Worm (Caenorhabditis elegans) whole organism, L4 larva: ENCODE results near the gene F44E5.15.
A peak's percentile ranks its signal among the peaks of the same experiment; 100 is the strongest.

Experiments used
- D1046.2 ChIP-seq: fragments of 200-800 bp; sonication (Bioruptor generic); IDR thresholded peaks from 2 replicates; pipeline ENCODE4 v1.3.6; 2022; ENCODE audit warnings: missing genetic modification characterization, missing compliant biosample characterization
- F37D6.2 ChIP-seq: sonication (generic microtip); optimal IDR thresholded peaks from 2 replicates; lab custom pipeline; 2016; ENCODE audit warnings: mild to moderate bottlenecking, missing genetic modification characterization, missing compliant biosample characterization
- T20F7.1 ChIP-seq: fragments of 200-800 bp; sonication (Bioruptor generic); optimal IDR thresholded peaks from 2 replicates; lab custom pipeline; 2018; ENCODE audit warnings: mild to moderate bottlenecking, missing genetic modification characterization, missing compliant biosample characterization
- Y105C5A.15 ChIP-seq: fragments of 200-800 bp; sonication (Bioruptor generic); IDR thresholded peaks from 2 replicates; pipeline ENCODE4 v1.3.6; 2022; ENCODE audit warnings: missing genetic modification characterization, missing compliant biosample characterization
- Y5F2A.4 ChIP-seq: fragments of 200-800 bp; sonication (Bioruptor generic); optimal IDR thresholded peaks from 2 replicates; lab custom pipeline; 2018; ENCODE audit warnings: mild to moderate bottlenecking, missing genetic modification characterization, missing compliant biosample characterization
- Y75B8A.6 ChIP-seq: fragments of 200-800 bp; sonication (Bioruptor generic); IDR thresholded peaks from 2 replicates; pipeline ENCODE4 v1.3.6; 2022; ENCODE audit warnings: missing genetic modification reagents, missing genetic modification characterization, missing compliant biosample characterization
- aha-1 ChIP-seq: fragments of 150-350 bp; peaks from one replicate; lab custom pipeline; 2014; ENCODE audit warnings: missing biosample characterization, missing genetic modification characterization
- ama-1 ChIP-seq: fragments of 150-350 bp; optimal IDR thresholded peaks from 2 replicates; lab custom pipeline; 2014; ENCODE audit warnings: inconsistent platforms, mixed read lengths
- arid-1 ChIP-seq: fragments of 200-800 bp; sonication (Bioruptor generic); conservative IDR thresholded peaks from 2 replicates; pipeline ENCODE4 v1.3.6; 2022; ENCODE audit warnings: missing genetic modification reagents, missing genetic modification characterization, missing compliant biosample characterization
- attf-4 ChIP-seq: sonication (generic microtip); optimal IDR thresholded peaks from 3 replicates; lab custom pipeline; 2017; ENCODE audit warnings: missing biosample characterization, missing genetic modification characterization
- ceh-28 ChIP-seq: fragments of 150-350 bp; optimal IDR thresholded peaks from 2 replicates; lab custom pipeline; 2014; ENCODE audit warnings: missing biosample characterization, missing genetic modification reagents, missing genetic modification characterization
- ceh-44 ChIP-seq: fragments of 200-800 bp; sonication (Bioruptor generic); IDR thresholded peaks from 2 replicates; pipeline ENCODE4 v1.3.6; 2022; ENCODE audit warnings: missing genetic modification reagents, missing genetic modification characterization, missing compliant biosample characterization
- ceh-82 ChIP-seq: sonication (generic microtip); optimal IDR thresholded peaks from 2 replicates; lab custom pipeline; 2017; ENCODE audit warnings: missing biosample characterization, missing genetic modification characterization
- ctbp-1 ChIP-seq: fragments of 200-800 bp; sonication (Bioruptor generic); IDR thresholded peaks from 2 replicates; pipeline ENCODE4 v1.3.6; 2022; ENCODE audit warnings: missing genetic modification reagents, missing genetic modification characterization, missing compliant biosample characterization
- daf-8 ChIP-seq: fragments of 200-800 bp; sonication (Bioruptor generic); IDR thresholded peaks from 2 replicates; pipeline ENCODE4 v1.3.6; 2022; ENCODE audit warnings: missing genetic modification characterization, missing compliant biosample characterization
- dmd-6 ChIP-seq: fragments of 200-800 bp; sonication (Bioruptor generic); IDR thresholded peaks from 2 replicates; pipeline ENCODE4 v1.3.6; 2022; ENCODE audit warnings: missing genetic modification reagents, missing genetic modification characterization, missing compliant biosample characterization
- duxl-1 ChIP-seq: sonication (generic microtip); optimal IDR thresholded peaks from 2 replicates; lab custom pipeline; 2016; ENCODE audit warnings: mild to moderate bottlenecking, missing genetic modification characterization, moderate library complexity, missing compliant biosample characterization; ENCODE audit not compliant: poor library complexity
- egl-43 ChIP-seq: fragments of 200-800 bp; sonication (Bioruptor generic); IDR thresholded peaks from 2 replicates; pipeline ENCODE4 v1.3.6; 2022; ENCODE audit warnings: missing genetic modification reagents, missing genetic modification characterization, missing compliant biosample characterization
- fkh-10 ChIP-seq: fragments of 150-350 bp; optimal IDR thresholded peaks from 2 replicates; lab custom pipeline; 2014; ENCODE audit warnings: missing biosample characterization, missing genetic modification reagents, missing genetic modification characterization
- gei-8 ChIP-seq: fragments of 200-800 bp; sonication (Bioruptor generic); optimal IDR thresholded peaks from 2 replicates; lab custom pipeline; 2018; ENCODE audit warnings: mild to moderate bottlenecking, missing genetic modification characterization, missing compliant biosample characterization
- hif-1 ChIP-seq, 2 experiments: sonication (generic microtip); optimal IDR thresholded peaks; 2 replicates each; lab custom pipeline; 2016 to 2017; ENCODE audit warnings: missing compliant biosample characterization in 2 of 2, missing genetic modification characterization in 2 of 2, missing genetic modification reagents in 2 of 2, missing genotype in 2 of 2, mild to moderate bottlenecking in 1 of 2
- hlh-11 ChIP-seq: fragments of 200-800 bp; sonication (Bioruptor generic); optimal IDR thresholded peaks from 2 replicates; lab custom pipeline; 2018; ENCODE audit warnings: mild to moderate bottlenecking, missing genetic modification characterization, missing compliant biosample characterization
- hlh-30 ChIP-seq: sonication (generic microtip); optimal IDR thresholded peaks from 2 replicates; lab custom pipeline; 2017; ENCODE audit warnings: antibody characterized with exemption, mild to moderate bottlenecking, missing genetic modification characterization, missing compliant biosample characterization; ENCODE audit not compliant: insufficient read depth
- hmg-1.1 ChIP-seq: fragments of 200-800 bp; sonication (Bioruptor generic); IDR thresholded peaks from 2 replicates; pipeline ENCODE4 v1.3.6; 2022; ENCODE audit warnings: missing genetic modification reagents, missing genetic modification characterization, missing compliant biosample characterization
- lin-13 ChIP-seq: fragments of 150-350 bp; optimal IDR thresholded peaks from 2 replicates; lab custom pipeline; 2014; ENCODE audit warnings: missing biosample characterization, missing genetic modification reagents, missing genetic modification characterization
- lin-38 ChIP-seq: fragments of 200-800 bp; sonication (Bioruptor generic); IDR thresholded peaks from 2 replicates; pipeline ENCODE4 v1.3.6; 2022; ENCODE audit warnings: missing genetic modification reagents, missing genetic modification characterization, missing compliant biosample characterization
- lsy-2 ChIP-seq, 2 experiments: fragments of 150-350 bp in 1 of 2; sonication (generic microtip) in 1 of 2; optimal IDR thresholded peaks; 2 replicates each; lab custom pipeline; 2014 to 2017; ENCODE audit warnings: missing biosample characterization in 2 of 2, missing genetic modification characterization in 2 of 2
- madf-5 ChIP-seq, 2 experiments: fragments of 200-800 bp; sonication (Bioruptor generic); IDR thresholded peaks; 2 replicates each; pipeline ENCODE4 v1.3.6; 2022; ENCODE audit warnings: missing compliant biosample characterization in 2 of 2, missing genetic modification characterization in 2 of 2
- mdl-1 ChIP-seq, 2 experiments: fragments of 150-350 bp in 1 of 2; sonication (generic microtip) in 1 of 2; optimal IDR thresholded peaks; 2 replicates each; lab custom pipeline; 2014 to 2017; ENCODE audit warnings: missing biosample characterization in 2 of 2, missing genetic modification characterization in 2 of 2
- mdt-29 ChIP-seq: fragments of 200-800 bp; sonication (Bioruptor generic); IDR thresholded peaks from 2 replicates; pipeline ENCODE4 v1.3.6; 2022; ENCODE audit warnings: missing genetic modification reagents, missing genetic modification characterization, missing compliant biosample characterization
- mes-2 ChIP-seq: sonication (generic microtip); optimal IDR thresholded peaks from 2 replicates; lab custom pipeline; 2016; ENCODE audit warnings: missing genotype, mild to moderate bottlenecking, missing genetic modification characterization, missing compliant biosample characterization; ENCODE audit not compliant: poor library complexity, severe bottlenecking
- mxl-3 ChIP-seq: fragments of 200-800 bp; sonication (Bioruptor generic); optimal IDR thresholded peaks from 2 replicates; lab custom pipeline; 2018; ENCODE audit warnings: mild to moderate bottlenecking, missing genetic modification characterization, missing compliant biosample characterization
- nhr-102 ChIP-seq: sonication (generic microtip); optimal IDR thresholded peaks from 2 replicates; lab custom pipeline; 2016; ENCODE audit warnings: mild to moderate bottlenecking, missing genetic modification characterization, moderate library complexity, missing compliant biosample characterization
- nhr-11 ChIP-seq: fragments of 150-350 bp; optimal IDR thresholded peaks from 2 replicates; lab custom pipeline; 2014; ENCODE audit warnings: missing biosample characterization, missing genetic modification characterization
- nhr-28 ChIP-seq: fragments of 150-350 bp; optimal IDR thresholded peaks from 2 replicates; lab custom pipeline; 2014; ENCODE audit warnings: missing biosample characterization, missing genetic modification characterization
- nhr-41 ChIP-seq: fragments of 200-800 bp; sonication (Bioruptor generic); IDR thresholded peaks from 2 replicates; pipeline ENCODE4 v1.3.6; 2022; ENCODE audit warnings: missing genetic modification reagents, missing genetic modification characterization, missing compliant biosample characterization
- nhr-6 ChIP-seq: fragments of 150-350 bp; optimal IDR thresholded peaks from 2 replicates; lab custom pipeline; 2014; ENCODE audit warnings: missing biosample characterization, missing genetic modification characterization
- pha-4 ChIP-seq, 2 experiments: fragments of 150-350 bp in 1 of 2; fragments of 200-800 bp in 1 of 2; sonication (Bioruptor generic) in 1 of 2; IDR thresholded peaks in 1 of 2; optimal IDR thresholded peaks in 1 of 2; 2 replicates each; pipeline versions ENCODE4 v1.3.6 to Lab custom; 2014 to 2022; ENCODE audit warnings: missing genetic modification characterization in 2 of 2, missing genetic modification reagents in 2 of 2, missing biosample characterization in 1 of 2, missing compliant biosample characterization in 1 of 2
- pqm-1 ChIP-seq: sonication (generic microtip); optimal IDR thresholded peaks from 2 replicates; lab custom pipeline; 2017; ENCODE audit warnings: missing biosample characterization, missing genetic modification characterization
- rbr-2 ChIP-seq: sonication (generic microtip); optimal IDR thresholded peaks from 2 replicates; lab custom pipeline; 2016; ENCODE audit warnings: missing genotype, missing genetic modification characterization, missing compliant biosample characterization
- set-16 ChIP-seq: fragments of 200-800 bp; sonication (Bioruptor generic); IDR thresholded peaks from 2 replicates; pipeline ENCODE4 v1.3.6; 2022; ENCODE audit warnings: missing genetic modification reagents, missing genetic modification characterization, missing compliant biosample characterization
- snpc-4 ChIP-seq: fragments of 150-350 bp; optimal IDR thresholded peaks from 2 replicates; lab custom pipeline; 2014; ENCODE audit warnings: missing biosample characterization, missing genetic modification characterization
- spr-1 ChIP-seq: sonication (generic microtip); optimal IDR thresholded peaks from 2 replicates; lab custom pipeline; 2016; ENCODE audit warnings: mild to moderate bottlenecking, missing genetic modification characterization, missing compliant biosample characterization
- spr-3 ChIP-seq: fragments of 200-800 bp; sonication (Bioruptor generic); optimal IDR thresholded peaks from 2 replicates; lab custom pipeline; 2018; ENCODE audit warnings: mild to moderate bottlenecking, missing genetic modification characterization, missing compliant biosample characterization
- tra-1 ChIP-seq: fragments of 200-800 bp; sonication (Bioruptor generic); IDR thresholded peaks from 2 replicates; pipeline ENCODE4 v1.3.6; 2022; ENCODE audit warnings: missing genetic modification reagents, missing genetic modification characterization, missing compliant biosample characterization
- unc-39 ChIP-seq: sonication (generic microtip); optimal IDR thresholded peaks from 2 replicates; lab custom pipeline; 2017; ENCODE audit warnings: missing biosample characterization, missing genetic modification characterization
- unc-62 ChIP-seq, 3 experiments: fragments of 150-350 bp in 1 of 3; sonication (generic microtip); optimal IDR thresholded peaks in 2 of 3; peaks in 1 of 3; 1 replicate in 1 of 3; 2 replicates in 2 of 3; lab custom pipeline; 2014 to 2017; ENCODE audit warnings: missing biosample characterization in 3 of 3, missing genetic modification characterization in 3 of 3, missing genetic modification reagents in 3 of 3, missing genotype in 1 of 3
- zfp-2 ChIP-seq: sonication (generic microtip); optimal IDR thresholded peaks from 2 replicates; lab custom pipeline; 2016; ENCODE audit warnings: mild to moderate bottlenecking, missing genetic modification characterization, missing compliant biosample characterization

F44E5.15 gene

DNA sequence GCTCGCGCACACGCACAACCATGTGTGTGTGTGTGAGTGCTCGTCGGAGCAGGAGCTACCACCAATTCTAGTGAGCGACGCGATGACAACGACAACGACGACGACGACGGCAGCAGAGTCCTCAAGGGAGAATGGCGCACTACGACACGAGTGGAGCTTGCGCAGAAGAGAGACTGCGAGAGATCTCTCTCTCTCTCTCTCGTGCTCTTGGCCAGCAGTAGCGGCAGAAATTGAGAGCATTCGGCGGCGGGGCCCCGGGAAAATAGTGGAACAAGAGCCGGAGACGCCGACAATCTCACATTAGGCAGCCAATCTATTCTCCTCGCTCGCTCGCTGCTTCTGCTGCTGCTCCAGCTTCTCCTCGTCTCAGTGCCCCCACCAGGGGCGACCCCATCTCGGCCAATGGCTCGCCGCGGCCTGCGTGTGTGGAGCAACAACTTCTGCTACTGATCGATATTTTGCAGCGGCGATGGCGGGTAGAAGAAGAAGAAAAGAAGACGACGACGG, 25.6 kb upstream of the F44E5.15 start:
- peak; percentile 87 for TF ChIP-seq F37D6.2 (tag; lab: Kevin White, UChicago)
- TF ChIP-seq tra-1 (GFP tag; lab: Robert Waterston, UW): 0 out of 2 replicates have a peak, but pooled peaks have one; percentile 17
- peak; percentile 40 for TF ChIP-seq spr-3 (GFP tag; lab: Kevin White, UChicago)
- TF ChIP-seq pqm-1 (tag; lab: Kevin White, UChicago): no peak
- peak; percentile 39 for TF ChIP-seq gei-8
- TF ChIP-seq ama-1 (lab: Kevin White, UChicago): no peak
- peak; percentile 21 for TF ChIP-seq mxl-3 (GFP tag; lab: Kevin White, UChicago)
- no peak for TF ChIP-seq unc-39 (tag; lab: Kevin White, UChicago)
- no peak for TF ChIP-seq snpc-4 (tag; lab: Kevin White, UChicago)
- TF ChIP-seq ceh-82: no peak
- TF ChIP-seq lin-38 (GFP tag; lab: Robert Waterston, UW): peak; percentile 47; the same call in 1 of the 2 replicates
- peak; percentile 99 for TF ChIP-seq set-16
- peak; percentile 56 for TF ChIP-seq aha-1 (tag; lab: Kevin White, UChicago)
- TF ChIP-seq D1046.2 (GFP tag; lab: Robert Waterston, UW): 0 out of 2 replicates have a peak, but pooled peaks have one; percentile 27
- peak; percentile 59 for TF ChIP-seq nhr-6 (tag; lab: Kevin White, UChicago)
- TF ChIP-seq Y75B8A.6 (GFP tag; lab: Robert Waterston, UW): no peak
- TF ChIP-seq Y5F2A.4 (GFP tag; lab: Kevin White, UChicago): no peak
- TF ChIP-seq nhr-11 (tag; lab: Kevin White, UChicago): peak; percentile 7
- no peak for TF ChIP-seq nhr-41 (GFP tag; lab: Robert Waterston, UW)
- no peak for TF ChIP-seq duxl-1
- peak; percentile 79; the same call in 1 of the 2 replicates for TF ChIP-seq egl-43 (GFP tag; lab: Robert Waterston, UW)
- peak; percentile 85 for TF ChIP-seq rbr-2 (tag; lab: Kevin White, UChicago)
- peak; percentile 83; the same call in 1 of the 2 replicates for TF ChIP-seq hmg-1.1 (GFP tag; lab: Robert Waterston, UW)
- TF ChIP-seq ceh-44: no peak
- no peak for TF ChIP-seq mdt-29 (GFP tag; lab: Robert Waterston, UW)
- TF ChIP-seq lsy-2 (tag; optimal IDR thresholded peaks at IDR 0.05; lab: Kevin White, UChicago): peak; percentile 46 to 59
- 0 out of 2 replicates have a peak, but pooled peaks have one; percentile 72 for TF ChIP-seq daf-8 (GFP tag; lab: Robert Waterston, UW)
- 0 out of 2 replicates have a peak, but pooled peaks have one; percentile 30 for TF ChIP-seq Y105C5A.15 (GFP tag; lab: Robert Waterston, UW)
- peak; percentile 5 to 73 for TF ChIP-seq mdl-1 (tag; optimal IDR thresholded peaks at IDR 0.05; lab: Kevin White, UChicago)
- peak; percentile 53 for TF ChIP-seq spr-1 (tag; lab: Kevin White, UChicago)
- TF ChIP-seq pha-4 (GFP tag; IDR thresholded peaks at IDR 0.05; lab: Robert Waterston, UW): peak; percentile 54; the same call in 1 of the 2 replicates
- TF ChIP-seq pha-4 (tag; optimal IDR thresholded peaks at IDR 0.05; lab: Kevin White, UChicago): no peak
- TF ChIP-seq hif-1 (tag; optimal IDR thresholded peaks at IDR 0.05; lab: Kevin White, UChicago): peak in 1 of 2 experiments; percentile 63
- peak; percentile 84 for TF ChIP-seq hlh-30 (tag; lab: Kevin White, UChicago)
- 0 out of 2 replicates have a peak, but pooled peaks have one; percentile 8 for TF ChIP-seq arid-1
- peak; percentile 21; the same call in 1 of the 2 replicates for TF ChIP-seq dmd-6
- no peak for TF ChIP-seq attf-4 (tag; lab: Kevin White, UChicago)
- TF ChIP-seq mes-2 (tag; lab: Kevin White, UChicago): peak; percentile 64
- TF ChIP-seq nhr-102 (tag; lab: Kevin White, UChicago): peak; percentile 35
- peak; percentile 91 for TF ChIP-seq ctbp-1 (GFP tag; lab: Robert Waterston, UW)
- TF ChIP-seq lin-13 (GFP tag; lab: Kevin White, UChicago): peak; percentile 1
- TF ChIP-seq zfp-2: peak; percentile 5
- peak; percentile 54 for TF ChIP-seq ceh-28 (tag; lab: Kevin White, UChicago)
- peak; percentile 55 for TF ChIP-seq hlh-11 (tag; lab: Kevin White, UChicago)
- TF ChIP-seq T20F7.1 (GFP tag; lab: Kevin White, UChicago): peak; percentile 56
- peak in 1 of 2 experiments; percentile 93 for TF ChIP-seq unc-62 (GFP tag; optimal IDR thresholded peaks at IDR 0.05 in 1 of 2; lab: Kevin White, UChicago)
- no peak for TF ChIP-seq unc-62 (tag; optimal IDR thresholded peaks at IDR 0.05; lab: Kevin White, UChicago)
- TF ChIP-seq madf-5 (GFP tag; IDR thresholded peaks at IDR 0.05; lab: Robert Waterston, UW): 0 out of 4 replicates have a peak, but pooled peaks of 1 of the 2 experiments have one; percentile 16
- no peak for TF ChIP-seq nhr-28 (tag; lab: Kevin White, UChicago)
- TF ChIP-seq fkh-10: peak; percentile 84
